Fruit fly (Drosophila melanogaster) whole organism, embryonic: ENCODE data around the gene CG13484.
A peak's percentile ranks its signal among the peaks of the same experiment; 100 is the strongest.

Experiments used
- Atf-2 ChIP-seq: fragments of 200-800 bp; sonication (Bioruptor generic); optimal IDR thresholded peaks from 2 replicates; lab custom pipeline; 2016; ENCODE audit warnings: missing biosample characterization, missing genetic modification characterization
- CG10979 ChIP-seq: fragments of 200-800 bp; sonication (Bioruptor generic); optimal IDR thresholded peaks from 2 replicates; lab custom pipeline; 2018; ENCODE audit warnings: missing biosample characterization, mild to moderate bottlenecking, missing genetic modification characterization, moderate library complexity
- CG11085 ChIP-seq: fragments of 200-800 bp; sonication (Bioruptor generic); IDR thresholded peaks from 2 replicates; pipeline ENCODE4 v1.3.6; 2022; ENCODE audit warnings: missing biosample characterization, missing genetic modification characterization
- CG11560 ChIP-seq: fragments of 200-800 bp; sonication (Bioruptor generic); IDR thresholded peaks from 3 replicates; pipeline ENCODE4 v1.3.6; 2022; ENCODE audit warnings: missing biosample characterization, missing genetic modification characterization
- CG1233 ChIP-seq: fragments of 200-800 bp; sonication (Bioruptor generic); optimal IDR thresholded peaks from 4 replicates; lab custom pipeline; 2018; ENCODE audit warnings: missing biosample characterization, mild to moderate bottlenecking, missing genetic modification characterization
- CG12744 ChIP-seq: fragments of 200-800 bp; sonication (Bioruptor generic); optimal IDR thresholded peaks from 2 replicates; lab custom pipeline; 2016; ENCODE audit warnings: missing biosample characterization, missing genetic modification characterization
- CG13123 ChIP-seq: fragments of 200-800 bp; sonication (Bioruptor generic); optimal IDR thresholded peaks from 2 replicates; lab custom pipeline; 2016; ENCODE audit warnings: missing biosample characterization, missing genetic modification characterization
- CG13287 ChIP-seq: fragments of 200-800 bp; sonication (Bioruptor generic); IDR thresholded peaks from 2 replicates; pipeline ENCODE4 v1.3.6; 2022; ENCODE audit warnings: missing biosample characterization, missing genetic modification characterization; ENCODE audit not compliant: partially characterized antibody
- CG14014 ChIP-seq: fragments of 200-800 bp; sonication (Bioruptor generic); IDR thresholded peaks from 2 replicates; pipeline ENCODE4 v1.3.6; 2022; ENCODE audit warnings: missing biosample characterization, missing genetic modification characterization
- CG16779 ChIP-seq: fragments of 200-800 bp; sonication (Bioruptor generic); IDR thresholded peaks from 2 replicates; pipeline ENCODE4 v1.3.6; 2022; ENCODE audit warnings: missing biosample characterization, missing genetic modification characterization
- CG16813 ChIP-seq: fragments of 200-800 bp; sonication (Bioruptor generic); IDR thresholded peaks from 3 replicates; pipeline ENCODE4 v1.3.6; 2022; ENCODE audit warnings: missing biosample characterization, missing genetic modification characterization; ENCODE audit not compliant: partially characterized antibody
- CG1832 ChIP-seq: fragments of 200-800 bp; sonication (Bioruptor generic); optimal IDR thresholded peaks from 2 replicates; lab custom pipeline; 2017; ENCODE audit warnings: missing biosample characterization, mild to moderate bottlenecking, missing genetic modification characterization, inconsistent platforms
- CG3065 ChIP-seq: fragments of 200-800 bp; sonication (Bioruptor generic); optimal IDR thresholded peaks from 2 replicates; lab custom pipeline; 2016; ENCODE audit warnings: missing biosample characterization, missing genetic modification characterization
- CG3407 ChIP-seq: fragments of 200-800 bp; sonication (Bioruptor generic); optimal IDR thresholded peaks from 2 replicates; lab custom pipeline; 2018; ENCODE audit warnings: missing biosample characterization, mild to moderate bottlenecking, missing genetic modification characterization
- CG4360 ChIP-seq: fragments of 200-800 bp; sonication (Bioruptor generic); IDR thresholded peaks from 2 replicates; pipeline ENCODE4 v1.3.6; 2022; ENCODE audit warnings: missing biosample characterization, missing genetic modification characterization
- CG5245 ChIP-seq: fragments of 200-800 bp; sonication (Bioruptor generic); optimal IDR thresholded peaks from 3 replicates; lab custom pipeline; 2016; ENCODE audit warnings: missing biosample characterization, missing genetic modification characterization
- CG7963 ChIP-seq: fragments of 200-800 bp; sonication (Bioruptor generic); IDR thresholded peaks from 3 replicates; pipeline ENCODE4 v1.3.6; 2022; ENCODE audit warnings: missing biosample characterization, missing genetic modification characterization; ENCODE audit not compliant: partially characterized antibody
- CG8944 ChIP-seq: fragments of 200-800 bp; sonication (Bioruptor generic); optimal IDR thresholded peaks from 3 replicates; lab custom pipeline; 2016; ENCODE audit warnings: missing biosample characterization, missing genetic modification characterization
- Doc3 ChIP-seq: fragments of 200-800 bp; sonication (Bioruptor generic); IDR thresholded peaks from 3 replicates; pipeline ENCODE4 v1.3.6; 2022; ENCODE audit warnings: missing biosample characterization, missing genetic modification characterization; ENCODE audit not compliant: partially characterized antibody
- Fer1 ChIP-seq: fragments of 200-800 bp; sonication (Bioruptor generic); optimal IDR thresholded peaks from 2 replicates; lab custom pipeline; 2017; ENCODE audit warnings: missing biosample characterization, mild to moderate bottlenecking, missing genetic modification characterization
- HLH4C ChIP-seq: fragments of 200-800 bp; sonication (Bioruptor generic); IDR thresholded peaks from 3 replicates; pipeline ENCODE4 v1.3.6; 2022; ENCODE audit warnings: missing biosample characterization, missing genetic modification characterization; ENCODE audit not compliant: partially characterized antibody
- HmgD ChIP-seq: fragments of 200-800 bp; sonication (Bioruptor generic); optimal IDR thresholded peaks from 3 replicates; lab custom pipeline; 2016; ENCODE audit warnings: missing biosample characterization, missing genetic modification characterization
- Hr78 ChIP-seq, 2 experiments: fragments of 200-800 bp in 1 of 2; fragments of >200 bp in 1 of 2; sonication (Bioruptor generic) in 1 of 2; optimal IDR thresholded peaks; 2 replicates each; lab custom pipeline; 2017 to 2019; ENCODE audit warnings: missing biosample characterization in 2 of 2, missing genetic modification characterization in 2 of 2, mild to moderate bottlenecking in 1 of 2, moderate library complexity in 1 of 2
- MESR4 ChIP-seq: fragments of 200-800 bp; sonication (Bioruptor generic); optimal IDR thresholded peaks from 2 replicates; lab custom pipeline; 2018; ENCODE audit warnings: missing biosample characterization, mild to moderate bottlenecking, missing genetic modification characterization, moderate library complexity
- Med ChIP-seq: fragments of 200-800 bp; sonication (Bioruptor generic); peaks from one replicate; lab custom pipeline; 2016; ENCODE audit warnings: missing biosample characterization, missing genetic modification characterization, mild to moderate bottlenecking, inconsistent platforms, moderate library complexity
- PHDP ChIP-seq: fragments of 200-800 bp; sonication (Bioruptor generic); optimal IDR thresholded peaks from 3 replicates; lab custom pipeline; 2018; ENCODE audit warnings: missing biosample characterization, mild to moderate bottlenecking, missing genetic modification characterization, moderate library complexity
- Ptx1 ChIP-seq: fragments of 200-800 bp; sonication (Bioruptor generic); IDR thresholded peaks from 2 replicates; pipeline ENCODE4 v1.3.6; 2022; ENCODE audit warnings: missing biosample characterization, missing genetic modification characterization
- Sin3A ChIP-seq: fragments of >200 bp; optimal IDR thresholded peaks from 2 replicates; lab custom pipeline; 2018
- Stat92E ChIP-seq, 3 experiments: fragments of >200 bp in 2 of 3; fragments of 200-800 bp in 1 of 3; sonication (Bioruptor generic) in 1 of 3; optimal IDR thresholded peaks; 2 replicates each; lab custom pipeline; 2017 to 2019; ENCODE audit warnings: missing biosample characterization in 3 of 3, missing genetic modification characterization in 3 of 3, mild to moderate bottlenecking in 1 of 3, moderate library complexity in 1 of 3
- Xbp1 ChIP-seq: fragments of 200-800 bp; sonication (Bioruptor generic); optimal IDR thresholded peaks from 3 replicates; lab custom pipeline; 2016; ENCODE audit warnings: missing biosample characterization, mild to moderate bottlenecking, missing genetic modification characterization
- Xrp1 ChIP-seq: fragments of 200-800 bp; sonication (Bioruptor generic); IDR thresholded peaks from 2 replicates; pipeline ENCODE4 v1.3.6; 2022; ENCODE audit warnings: missing biosample characterization, missing genetic modification characterization
- ash1 ChIP-seq: fragments of 200-800 bp; sonication (Bioruptor generic); optimal IDR thresholded peaks from 2 replicates; lab custom pipeline; 2018; ENCODE audit warnings: missing biosample characterization, mild to moderate bottlenecking, missing genetic modification characterization
- ato ChIP-seq: fragments of 200-800 bp; sonication (Bioruptor generic); IDR thresholded peaks from 2 replicates; pipeline ENCODE4 v1.3.6; 2022; ENCODE audit warnings: missing biosample characterization, missing genetic modification characterization; ENCODE audit not compliant: partially characterized antibody
- fu2 ChIP-seq: fragments of 200-800 bp; sonication (Bioruptor generic); optimal IDR thresholded peaks from 2 replicates; lab custom pipeline; 2016; ENCODE audit warnings: missing biosample characterization, missing genetic modification characterization
- gcm2 ChIP-seq: fragments of 200-800 bp; sonication (Bioruptor generic); optimal IDR thresholded peaks from 2 replicates; lab custom pipeline; 2016; ENCODE audit warnings: missing biosample characterization, missing genetic modification characterization
- gfzf ChIP-seq: fragments of 200-800 bp; sonication (Bioruptor generic); optimal IDR thresholded peaks from 2 replicates; lab custom pipeline; 2016; ENCODE audit warnings: missing biosample characterization, mild to moderate bottlenecking, missing genetic modification characterization, moderate library complexity
- jigr1 ChIP-seq: fragments of 200-800 bp; sonication (Bioruptor generic); IDR thresholded peaks from 3 replicates; pipeline ENCODE4 v1.3.6; 2022; ENCODE audit warnings: missing biosample characterization, missing genetic modification characterization
- p53 ChIP-seq: fragments of 200-800 bp; sonication (Bioruptor generic); optimal IDR thresholded peaks from 2 replicates; lab custom pipeline; 2016; ENCODE audit warnings: missing biosample characterization, missing genetic modification characterization
- phol ChIP-seq: fragments of 200-800 bp; sonication (Bioruptor generic); optimal IDR thresholded peaks from 3 replicates; lab custom pipeline; 2018; ENCODE audit warnings: missing biosample characterization, mild to moderate bottlenecking, missing genetic modification characterization, moderate library complexity
- ranshi ChIP-seq: fragments of 200-800 bp; sonication (Bioruptor generic); IDR thresholded peaks from 2 replicates; pipeline ENCODE4 v1.3.6; 2022; ENCODE audit warnings: missing biosample characterization, missing genetic modification characterization
- run ChIP-seq: fragments of 200-800 bp; sonication (Bioruptor generic); optimal IDR thresholded peaks from 3 replicates; lab custom pipeline; 2018; ENCODE audit warnings: missing biosample characterization, mild to moderate bottlenecking, missing genetic modification characterization
- salm ChIP-seq: fragments of 200-800 bp; sonication (Bioruptor generic); optimal IDR thresholded peaks from 2 replicates; lab custom pipeline; 2018; ENCODE audit warnings: missing biosample characterization, mild to moderate bottlenecking, missing genetic modification characterization
- sc ChIP-seq, 3 experiments: fragments of >200 bp in 2 of 3; fragments of 200-800 bp in 1 of 3; sonication (Bioruptor generic) in 1 of 3; optimal IDR thresholded peaks; 2 replicates in 2 of 3; 3 replicates in 1 of 3; lab custom pipeline; 2017; ENCODE audit warnings: mild to moderate bottlenecking in 1 of 3, missing biosample characterization in 1 of 3, missing genetic modification characterization in 1 of 3, missing genetic modification reagents in 1 of 3
- scrt ChIP-seq: fragments of 200-800 bp; sonication (Bioruptor generic); optimal IDR thresholded peaks from 2 replicates; lab custom pipeline; 2018; ENCODE audit warnings: missing biosample characterization, mild to moderate bottlenecking, missing genetic modification characterization, moderate library complexity
- shn ChIP-seq: fragments of 200-800 bp; sonication (Bioruptor generic); optimal IDR thresholded peaks from 3 replicates; lab custom pipeline; 2016; ENCODE audit warnings: missing biosample characterization, missing genetic modification characterization
- so ChIP-seq: fragments of 200-800 bp; sonication (Bioruptor generic); IDR thresholded peaks from 3 replicates; pipeline ENCODE4 v1.3.6; 2022; ENCODE audit warnings: missing biosample characterization, missing genetic modification characterization
- stc ChIP-seq: fragments of 200-800 bp; sonication (Bioruptor generic); IDR thresholded peaks from 2 replicates; pipeline ENCODE4 v1.3.6; 2022; ENCODE audit warnings: missing biosample characterization, missing genetic modification characterization
- trh ChIP-seq: fragments of 200-800 bp; sonication (Bioruptor generic); optimal IDR thresholded peaks from 2 replicates; lab custom pipeline; 2016; ENCODE audit warnings: missing biosample characterization, missing genetic modification characterization
- usp ChIP-seq: fragments of >200 bp; optimal IDR thresholded peaks from 2 replicates; lab custom pipeline; 2017; ENCODE audit warnings: missing biosample characterization, missing genetic modification characterization
- yki ChIP-seq: fragments of >200 bp; optimal IDR thresholded peaks from 3 replicates; lab custom pipeline; 2018

The CG13484 gene

dm6 chr3L:14004963-14005458 is 47.9 kb downstream of the CG13484 start (continued):
- TF ChIP-seq Xbp1 (GFP tag; lab: Kevin White, UChicago) (peak; percentile 97), salm (tag; lab: Kevin White, UChicago) (peak; percentile 91), ranshi (GFP tag; lab: Robert Waterston, UW) (peak; percentile 96), gcm2 (GFP tag; lab: Kevin White, UChicago) (peak; percentile 94), trh (GFP tag; lab: Kevin White, UChicago) (peak; percentile 82), CG4360 (peak; percentile 91), yki (no peak), CG10979 (tag; lab: Kevin White, UChicago) (peak; percentile 92), CG11085 (peak; percentile 87), so (GFP tag; lab: Robert Waterston, UW) (peak; percentile 95), HmgD (GFP tag; lab: Kevin White, UChicago) (peak; percentile 87), CG13123 (GFP tag; lab: Kevin White, UChicago) (peak; percentile 90), jigr1 (GFP tag; lab: Robert Waterston, UW) (peak; percentile 77; the same call in 2 of the 3 replicates), CG5245 (GFP tag; lab: Kevin White, UChicago) (peak; percentile 92), stc (GFP tag; lab: Robert Waterston, UW) (peak; percentile 94), run (tag; lab: Kevin White, UChicago) (peak; percentile 86), fu2 (GFP tag; lab: Kevin White, UChicago) (peak; percentile 93), CG7963 (no peak), Doc3 (GFP tag; lab: Robert Waterston, UW) (no peak), p53 (GFP tag; lab: Kevin White, UChicago) (peak; percentile 87), Sin3A (lab: Kevin White, UChicago) (no peak), phol (peak; percentile 95), Med (GFP tag; lab: Kevin White, UChicago) (peak; percentile 99), MESR4 (GFP tag; lab: Kevin White, UChicago) (peak; percentile 44), usp (GFP tag; lab: Kevin White, UChicago) (no peak), CG1233 (peak; percentile 93), ash1 (GFP tag; lab: Kevin White, UChicago) (peak; percentile 34), ato (GFP tag; lab: Robert Waterston, UW) (no peak), Ptx1 (GFP tag; lab: Robert Waterston, UW) (peak; percentile 91), PHDP (tag; lab: Kevin White, UChicago) (peak; percentile 96), sc (optimal IDR thresholded peaks at IDR 0.05; lab: Kevin White, UChicago) (no peak), sc (GFP tag; optimal IDR thresholded peaks at IDR 0.05; lab: Kevin White, UChicago) (peak; percentile 85), Fer1 (GFP tag; lab: Kevin White, UChicago) (peak; percentile 94), CG13287 (GFP tag; lab: Robert Waterston, UW) (no peak), Stat92E (GFP tag; optimal IDR thresholded peaks at IDR 0.05; lab: Kevin White, UChicago) (peak in 1 of 3 experiments; percentile 51), HLH4C (GFP tag; lab: Robert Waterston, UW) (no peak), CG3407 (GFP tag; lab: Kevin White, UChicago) (peak; percentile 93), CG16779 (peak; percentile 88), CG11560 (tag; lab: Robert Waterston, UW) (peak; percentile 79), CG14014 (GFP tag; lab: Robert Waterston, UW) (peak; percentile 96), gfzf (GFP tag; lab: Kevin White, UChicago) (peak; percentile 15), scrt (GFP tag; lab: Kevin White, UChicago) (peak; percentile 86), CG1832 (GFP tag; lab: Kevin White, UChicago) (peak; percentile 59), CG16813 (no peak), Atf-2 (GFP tag; lab: Kevin White, UChicago) (peak; percentile 95), CG8944 (GFP tag; lab: Kevin White, UChicago) (peak; percentile 96), Hr78 (GFP tag; optimal IDR thresholded peaks at IDR 0.05; lab: Kevin White, UChicago) (peak in 1 of 2 experiments; percentile 82), CG3065 (peak; percentile 75), shn (GFP tag; lab: Kevin White, UChicago) (peak; percentile 94), CG12744 (GFP tag; lab: Kevin White, UChicago) (peak; percentile 83), Xrp1 (peak; percentile 93)
